Worm (Caenorhabditis elegans) whole organism, L1 larva: ENCODE data around the gene tag-234.
A peak's percentile ranks its signal among the peaks of the same experiment; 100 is the strongest.

Source experiments
- C16A3.4 ChIP-seq: fragments of 150-350 bp; optimal IDR thresholded peaks from 2 replicates; lab custom pipeline; 2014; ENCODE audit warnings: missing biosample characterization, missing genetic modification characterization
- C34B4.2 ChIP-seq: sonication (generic microtip); optimal IDR thresholded peaks from 2 replicates; lab custom pipeline; 2017; ENCODE audit warnings: mild to moderate bottlenecking, missing genetic modification characterization, missing compliant biosample characterization
- F16B12.6 ChIP-seq: fragments of 150-350 bp; optimal IDR thresholded peaks from 2 replicates; lab custom pipeline; 2014; ENCODE audit warnings: missing biosample characterization, missing genetic modification characterization
- blmp-1 ChIP-seq: fragments of 150-350 bp; optimal IDR thresholded peaks from 2 replicates; lab custom pipeline; 2014; ENCODE audit warnings: missing biosample characterization, missing genetic modification characterization
- dsc-1 ChIP-seq: sonication (generic microtip); optimal IDR thresholded peaks from 2 replicates; lab custom pipeline; 2016; ENCODE audit warnings: mild to moderate bottlenecking, missing genetic modification characterization, missing compliant biosample characterization
- efl-1 ChIP-seq, 4 experiments: fragments of 150-350 bp; optimal IDR thresholded peaks in 3 of 4; peaks in 1 of 4; 1 replicate in 1 of 4; 2 replicates in 3 of 4; lab custom pipeline; 2014; ENCODE audit warnings: missing biosample characterization in 2 of 4, missing genetic modification characterization in 2 of 4, missing genetic modification reagents in 2 of 4
- efl-3 ChIP-seq: fragments of 200-800 bp; sonication (Bioruptor generic); optimal IDR thresholded peaks from 2 replicates; lab custom pipeline; 2018; ENCODE audit warnings: mild to moderate bottlenecking, missing genetic modification characterization, missing compliant biosample characterization
- egl-27 ChIP-seq, 2 experiments: fragments of 150-350 bp in 1 of 2; sonication (generic microtip); optimal IDR thresholded peaks; 3 replicates each; lab custom pipeline; 2017 to 2018; ENCODE audit warnings: missing biosample characterization in 2 of 2, missing genetic modification characterization in 2 of 2, missing genetic modification reagents in 2 of 2
- elt-2 ChIP-seq: sonication (generic microtip); optimal IDR thresholded peaks from 2 replicates; lab custom pipeline; 2016; ENCODE audit warnings: missing genetic modification characterization, mild to moderate bottlenecking, inconsistent platforms, missing compliant biosample characterization, missing genetic modification reagents
- elt-3 ChIP-seq, 6 experiments: fragments of 150-350 bp in 1 of 6; sonication (generic microtip); optimal IDR thresholded peaks; 2 replicates each; lab custom pipeline; 2017 to 2018; ENCODE audit warnings: missing biosample characterization in 6 of 6, missing genetic modification characterization in 6 of 6, inconsistent platforms in 1 of 6
- fkh-8 ChIP-seq: sonication (generic microtip); optimal IDR thresholded peaks from 2 replicates; lab custom pipeline; 2016; ENCODE audit warnings: mild to moderate bottlenecking, missing genetic modification characterization, missing compliant biosample characterization
- hpl-2 ChIP-seq: fragments of 150-350 bp; optimal IDR thresholded peaks from 2 replicates; lab custom pipeline; 2014; ENCODE audit warnings: missing biosample characterization, missing genetic modification reagents, missing genetic modification characterization
- isw-1 ChIP-seq: fragments of 200-800 bp; sonication (Bioruptor generic); IDR thresholded peaks from 2 replicates; pipeline ENCODE4 v1.3.6; 2022; ENCODE audit warnings: missing genetic modification characterization, missing compliant biosample characterization
- jun-1 ChIP-seq: fragments of 150-350 bp; optimal IDR thresholded peaks from 2 replicates; lab custom pipeline; 2014; ENCODE audit warnings: missing biosample characterization, missing genetic modification reagents, missing genetic modification characterization
- lin-14 ChIP-seq: fragments of 200-800 bp; sonication (Bioruptor generic); optimal IDR thresholded peaks from 2 replicates; lab custom pipeline; 2018; ENCODE audit warnings: mild to moderate bottlenecking, missing genetic modification characterization, moderate library complexity, missing compliant biosample characterization
- lin-35 ChIP-seq, 2 experiments: fragments of 150-350 bp; optimal IDR thresholded peaks; 2 replicates each; lab custom pipeline; 2014; ENCODE audit warnings: missing biosample characterization in 2 of 2, missing genetic modification characterization in 2 of 2, missing genetic modification reagents in 2 of 2
- lsy-2 ChIP-seq, 2 experiments: fragments of 150-350 bp; optimal IDR thresholded peaks; 2 replicates each; lab custom pipeline; 2014; ENCODE audit warnings: missing biosample characterization in 2 of 2, missing genetic modification characterization in 2 of 2
- mdl-1 ChIP-seq, 2 experiments: fragments of 150-350 bp; optimal IDR thresholded peaks; 2 replicates each; lab custom pipeline; 2014 to 2017; ENCODE audit warnings: missing biosample characterization in 2 of 2, missing genetic modification characterization in 2 of 2, inconsistent platforms in 1 of 2
- nhr-11 ChIP-seq: fragments of 150-350 bp; optimal IDR thresholded peaks from 2 replicates; lab custom pipeline; 2014; ENCODE audit warnings: missing biosample characterization, missing genetic modification characterization
- nhr-19 ChIP-seq: fragments of 200-800 bp; sonication (Bioruptor generic); conservative IDR thresholded peaks from 2 replicates; pipeline ENCODE4 v1.3.6; 2022; ENCODE audit warnings: missing genetic modification characterization, missing compliant biosample characterization
- nhr-237 ChIP-seq: fragments of 150-350 bp; optimal IDR thresholded peaks from 2 replicates; lab custom pipeline; 2014; ENCODE audit warnings: missing biosample characterization, missing genetic modification characterization
- nhr-47 ChIP-seq: sonication (generic microtip); optimal IDR thresholded peaks from 2 replicates; lab custom pipeline; 2016; ENCODE audit warnings: mild to moderate bottlenecking, missing genetic modification characterization, moderate library complexity, missing compliant biosample characterization
- nhr-71 ChIP-seq: sonication (generic microtip); optimal IDR thresholded peaks from 2 replicates; lab custom pipeline; 2016; ENCODE audit warnings: mild to moderate bottlenecking, missing genetic modification characterization, moderate library complexity, missing compliant biosample characterization
- nhr-85 ChIP-seq: sonication (generic microtip); peaks from one replicate; lab custom pipeline; 2016; ENCODE audit warnings: missing genetic modification characterization, inconsistent platforms, missing compliant biosample characterization
- nhr-90 ChIP-seq: sonication (generic microtip); optimal IDR thresholded peaks from 2 replicates; lab custom pipeline; 2016; ENCODE audit warnings: mild to moderate bottlenecking, missing genetic modification characterization, missing compliant biosample characterization; ENCODE audit not compliant: poor library complexity
- pag-3 ChIP-seq: sonication (generic microtip); optimal IDR thresholded peaks from 2 replicates; lab custom pipeline; 2017; ENCODE audit warnings: missing genetic modification characterization, mild to moderate bottlenecking, missing compliant biosample characterization, antibody characterized with exemption, borderline replicate concordance; ENCODE audit not compliant: insufficient read depth
- pax-3 ChIP-seq: fragments of 200-800 bp; sonication (Bioruptor generic); optimal IDR thresholded peaks from 2 replicates; lab custom pipeline; 2018; ENCODE audit warnings: mild to moderate bottlenecking, missing genetic modification characterization, moderate library complexity, missing compliant biosample characterization
- snu-23 ChIP-seq: sonication (generic microtip); optimal IDR thresholded peaks from 2 replicates; lab custom pipeline; 2016; ENCODE audit warnings: missing genetic modification characterization, missing compliant biosample characterization
- sox-4 ChIP-seq: sonication (generic microtip); optimal IDR thresholded peaks from 2 replicates; lab custom pipeline; 2016; ENCODE audit warnings: missing genetic modification characterization, missing compliant biosample characterization
- tlp-1 ChIP-seq: fragments of 150-350 bp; optimal IDR thresholded peaks from 2 replicates; lab custom pipeline; 2014; ENCODE audit warnings: missing biosample characterization, missing genetic modification characterization
- unc-30 ChIP-seq: sonication (generic microtip); optimal IDR thresholded peaks from 2 replicates; lab custom pipeline; 2017; ENCODE audit warnings: missing biosample characterization, missing genetic modification characterization
- unc-86 ChIP-seq: sonication (generic microtip); optimal IDR thresholded peaks from 2 replicates; lab custom pipeline; 2016; ENCODE audit warnings: missing genetic modification characterization, missing compliant biosample characterization
- zag-1 ChIP-seq: fragments of 150-350 bp; optimal IDR thresholded peaks from 2 replicates; lab custom pipeline; 2014; ENCODE audit warnings: missing biosample characterization, missing genetic modification characterization
- zip-4 ChIP-seq: fragments of 200-800 bp; sonication (Bioruptor generic); optimal IDR thresholded peaks from 2 replicates; lab custom pipeline; 2018; ENCODE audit warnings: mild to moderate bottlenecking, missing genetic modification characterization, moderate library complexity, missing compliant biosample characterization

tag-234 gene

ce11 chrII:5884252-5884651 is 20.3 kb downstream of the tag-234 start, which contains the start of gene rfip-1:
rfip-1 (plus strand) TSS chrII:5884552.
- no peak for TF ChIP-seq zag-1 (tag; lab: Kevin White, UChicago)
- no peak for TF ChIP-seq sox-4 (tag; lab: Kevin White, UChicago)
- TF ChIP-seq nhr-85 (tag; lab: Kevin White, UChicago), result no peak
- TF ChIP-seq efl-3 (GFP tag; lab: Kevin White, UChicago), result no peak
- no peak for TF ChIP-seq nhr-11 (tag; lab: Kevin White, UChicago)
- no peak for TF ChIP-seq nhr-47 (tag; lab: Kevin White, UChicago)
- no peak for TF ChIP-seq elt-3 (tag; optimal IDR thresholded peaks at IDR 0.05; lab: Kevin White, UChicago)

ce11 chrII:5885966-5886621 is 22.1 kb downstream of the tag-234 start:
- TF ChIP-seq lin-35 (GFP tag; optimal IDR thresholded peaks at IDR 0.05; lab: Kevin White, UChicago) (peak in 1 of 2 experiments; percentile 58), isw-1 (no peak), nhr-71 (tag; lab: Kevin White, UChicago) (peak; percentile 6), nhr-90 (tag; lab: Kevin White, UChicago) (peak; percentile 5), zip-4 (GFP tag; lab: Kevin White, UChicago) (peak; percentile 28), F16B12.6 (no peak), nhr-237 (tag; lab: Kevin White, UChicago) (no peak), jun-1 (tag; lab: Kevin White, UChicago) (peak; percentile 46), lsy-2 (tag; optimal IDR thresholded peaks at IDR 0.05; lab: Kevin White, UChicago) (peak in 1 of 2 experiments; percentile 33), pax-3 (tag; lab: Kevin White, UChicago) (no peak), nhr-85 (tag; lab: Kevin White, UChicago) (peak; percentile 88), unc-86 (tag; lab: Kevin White, UChicago) (no peak), hpl-2 (peak; percentile 6), tlp-1 (no peak), C16A3.4 (tag; lab: Kevin White, UChicago) (no peak), blmp-1 (tag; lab: Kevin White, UChicago) (peak; percentile 95), unc-30 (tag; lab: Kevin White, UChicago) (no peak), pag-3 (tag; lab: Kevin White, UChicago) (peak; percentile 57), efl-1 (optimal IDR thresholded peaks at IDR 0.05; lab: Kevin White, UChicago) (no peak), efl-1 (GFP tag; optimal IDR thresholded peaks at IDR 0.05 in 1 of 2; lab: Kevin White, UChicago) (peak in 1 of 2 experiments; percentile 90), sox-4 (tag; lab: Kevin White, UChicago) (no peak), snu-23 (peak; percentile 32), lin-14 (GFP tag; lab: Kevin White, UChicago) (peak; percentile 68), elt-2 (tag; lab: Kevin White, UChicago) (peak; percentile 28), elt-3 (tag; optimal IDR thresholded peaks at IDR 0.05; lab: Kevin White, UChicago) (peak in 5 of 6 experiments; percentile 21 to 96 (median 35)), mdl-1 (tag; optimal IDR thresholded peaks at IDR 0.05; lab: Kevin White, UChicago) (peak in 1 of 2 experiments; percentile 15), egl-27 (tag; optimal IDR thresholded peaks at IDR 0.05; lab: Kevin White, UChicago) (no peak), nhr-19 (GFP tag; lab: Robert Waterston, UW) (0 out of 2 replicates have a peak, but pooled peaks have one; percentile 23), C34B4.2 (tag; lab: Kevin White, UChicago) (no peak)

- TF ChIP-seq nhr-71 (tag; lab: Kevin White, UChicago) (peak; percentile 26), fkh-8 (peak; percentile 87), tlp-1 (no peak), lin-14 (GFP tag; lab: Kevin White, UChicago) (peak; percentile 25), dsc-1 (peak; percentile 65), efl-1 (optimal IDR thresholded peaks at IDR 0.05; lab: Kevin White, UChicago) (no peak), efl-1 (GFP tag; optimal IDR thresholded peaks at IDR 0.05 in 1 of 2; lab: Kevin White, UChicago) (peak in 1 of 2 experiments; percentile 58), nhr-237 (tag; lab: Kevin White, UChicago) (no peak)
- TF ChIP-seq, all 84 proteins: peak for 5
These were observed 25.6 kb downstream of the tag-234 start for ce11 chrII:5889417-5890139.
